Fruit fly (Drosophila melanogaster) Kc167 (cell line): Measurements from ENCODE around the gene CG6891.

Experiments used
- Sin3A ChIP-seq: fragments of >200 bp; optimal IDR thresholded peaks from 2 replicates; lab custom pipeline; 2018; ENCODE audit warnings: missing external identifiers
- h ChIP-seq: fragments of >200 bp; optimal IDR thresholded peaks from 3 replicates; lab custom pipeline; 2018; ENCODE audit warnings: missing external identifiers

dm6 chrX:18801293-18801692 is 26.3 kb downstream of the CG6891 start:
- TF ChIP-seq h (lab: Kevin White, UChicago) (no peak), Sin3A (lab: Kevin White, UChicago) (no peak)
